Worm (Caenorhabditis elegans) whole organism, L2 larva: ENCODE data around the gene Y75B8A.13.

ENCODE experiments used
- F13H6.1 ChIP-seq: sonication (generic microtip); optimal IDR thresholded peaks from 2 replicates; lab custom pipeline; 2016; ENCODE audit warnings: missing genetic modification characterization, missing compliant biosample characterization
- elt-3 ChIP-seq: sonication (generic microtip); optimal IDR thresholded peaks from 2 replicates; lab custom pipeline; 2017; ENCODE audit warnings: missing biosample characterization, missing genetic modification characterization
- mbf-1 ChIP-seq: sonication (generic microtip); optimal IDR thresholded peaks from 2 replicates; lab custom pipeline; 2017; ENCODE audit warnings: missing biosample characterization, missing genetic modification characterization
- nhr-21 ChIP-seq: fragments of 150-350 bp; optimal IDR thresholded peaks from 2 replicates; lab custom pipeline; 2014; ENCODE audit warnings: missing biosample characterization, missing genetic modification characterization
- nhr-77 ChIP-seq: fragments of 150-350 bp; optimal IDR thresholded peaks from 2 replicates; lab custom pipeline; 2014; ENCODE audit warnings: missing biosample characterization, missing genetic modification characterization
- snpc-4 ChIP-seq: fragments of 150-350 bp; optimal IDR thresholded peaks from 2 replicates; lab custom pipeline; 2014; ENCODE audit warnings: missing biosample characterization, missing genetic modification characterization
- zag-1 ChIP-seq: fragments of 150-350 bp; optimal IDR thresholded peaks from 2 replicates; lab custom pipeline; 2014; ENCODE audit warnings: missing biosample characterization, missing genetic modification characterization
- ztf-4 ChIP-seq: fragments of 150-350 bp; optimal IDR thresholded peaks from 2 replicates; lab custom pipeline; 2014; ENCODE audit warnings: missing biosample characterization, missing genetic modification characterization

- TF ChIP-seq F13H6.1 (tag; lab: Kevin White, UChicago) = no peak
- no peak for TF ChIP-seq mbf-1 (tag; lab: Kevin White, UChicago)
- TF ChIP-seq elt-3 (tag; lab: Kevin White, UChicago) = no peak
- no peak for TF ChIP-seq nhr-77 (tag; lab: Kevin White, UChicago)
- no peak for TF ChIP-seq zag-1 (tag; lab: Kevin White, UChicago)
- TF ChIP-seq nhr-21 = no peak
- TF ChIP-seq ztf-4 = no peak
- TF ChIP-seq snpc-4 = no peak
Measured at ce11 chrIII:12198135-12198534, 17.4 kb downstream of the Y75B8A.13 start.
